Worm (Caenorhabditis elegans) whole organism, early embryonic: Measurements from ENCODE around the gene ZK1240.1.

Experiments used
- B0310.2 ChIP-seq: sonication (generic microtip); optimal IDR thresholded peaks from 2 replicates; lab custom pipeline; 2016; ENCODE audit warnings: mild to moderate bottlenecking, missing genetic modification characterization, missing compliant biosample characterization
- F13C5.2 ChIP-seq: sonication (generic microtip); optimal IDR thresholded peaks from 2 replicates; lab custom pipeline; 2017; ENCODE audit warnings: mild to moderate bottlenecking, missing genetic modification characterization, inconsistent platforms, missing compliant biosample characterization
- aly-1 ChIP-seq: sonication (generic microtip); optimal IDR thresholded peaks from 2 replicates; lab custom pipeline; 2016; ENCODE audit warnings: missing genetic modification characterization, missing compliant biosample characterization
- ama-1 ChIP-seq: fragments of 150-350 bp; optimal IDR thresholded peaks from 2 replicates; lab custom pipeline; 2014
- ceh-13 ChIP-seq: fragments of 200-800 bp; sonication (Bioruptor generic); optimal IDR thresholded peaks from 2 replicates; lab custom pipeline; 2018; ENCODE audit warnings: mild to moderate bottlenecking, missing genetic modification characterization, missing compliant biosample characterization
- ceh-36 ChIP-seq: sonication (generic microtip); optimal IDR thresholded peaks from 2 replicates; lab custom pipeline; 2016; ENCODE audit warnings: missing genetic modification characterization, inconsistent platforms, missing compliant biosample characterization
- ets-7 ChIP-seq: sonication (generic microtip); optimal IDR thresholded peaks from 2 replicates; lab custom pipeline; 2016; ENCODE audit warnings: missing genotype, missing genetic modification characterization, missing compliant biosample characterization
- flt-1 ChIP-seq: fragments of 200-800 bp; sonication (Bioruptor generic); IDR thresholded peaks from 2 replicates; pipeline ENCODE4 v1.3.6; 2022; ENCODE audit warnings: missing genetic modification characterization, missing compliant biosample characterization
- hmbx-1 ChIP-seq: sonication (generic microtip); optimal IDR thresholded peaks from 2 replicates; lab custom pipeline; 2016; ENCODE audit warnings: mild to moderate bottlenecking, missing genetic modification characterization, missing compliant biosample characterization
- hmg-4 ChIP-seq: fragments of 200-800 bp; sonication (Bioruptor generic); optimal IDR thresholded peaks from 2 replicates; lab custom pipeline; 2018; ENCODE audit warnings: mild to moderate bottlenecking, missing genetic modification characterization, missing compliant biosample characterization
- hnd-1 ChIP-seq: sonication (generic microtip); optimal IDR thresholded peaks from 2 replicates; lab custom pipeline; 2016; ENCODE audit warnings: missing genetic modification characterization, missing compliant biosample characterization
- pes-1 ChIP-seq: fragments of 200-800 bp; sonication (Bioruptor generic); IDR thresholded peaks from 2 replicates; pipeline ENCODE4 v1.3.6; 2022; ENCODE audit warnings: missing genetic modification reagents, missing genetic modification characterization, missing compliant biosample characterization
- scrt-1 ChIP-seq: fragments of 200-800 bp; sonication (Bioruptor generic); IDR thresholded peaks from 2 replicates; pipeline ENCODE4 v1.3.6; 2022; ENCODE audit warnings: missing genetic modification characterization, missing compliant biosample characterization
- sea-1 ChIP-seq: fragments of 200-800 bp; sonication (Bioruptor generic); conservative IDR thresholded peaks from 2 replicates; pipeline ENCODE4 v1.3.6; 2022; ENCODE audit warnings: missing genetic modification characterization, missing compliant biosample characterization
- tbx-11 ChIP-seq: fragments of 200-800 bp; sonication (Bioruptor generic); IDR thresholded peaks from 2 replicates; pipeline ENCODE4 v1.3.6; 2022; ENCODE audit warnings: missing genetic modification characterization, missing compliant biosample characterization
- tbx-37 ChIP-seq: fragments of 200-800 bp; sonication (Bioruptor generic); conservative IDR thresholded peaks from 2 replicates; pipeline ENCODE4 v1.3.6; 2022; ENCODE audit warnings: missing genetic modification reagents, missing genetic modification characterization, missing compliant biosample characterization
- tra-4 ChIP-seq: sonication (generic microtip); optimal IDR thresholded peaks from 2 replicates; lab custom pipeline; 2017; ENCODE audit warnings: missing genetic modification characterization, missing compliant biosample characterization

ZK1240.1 gene

DNA sequence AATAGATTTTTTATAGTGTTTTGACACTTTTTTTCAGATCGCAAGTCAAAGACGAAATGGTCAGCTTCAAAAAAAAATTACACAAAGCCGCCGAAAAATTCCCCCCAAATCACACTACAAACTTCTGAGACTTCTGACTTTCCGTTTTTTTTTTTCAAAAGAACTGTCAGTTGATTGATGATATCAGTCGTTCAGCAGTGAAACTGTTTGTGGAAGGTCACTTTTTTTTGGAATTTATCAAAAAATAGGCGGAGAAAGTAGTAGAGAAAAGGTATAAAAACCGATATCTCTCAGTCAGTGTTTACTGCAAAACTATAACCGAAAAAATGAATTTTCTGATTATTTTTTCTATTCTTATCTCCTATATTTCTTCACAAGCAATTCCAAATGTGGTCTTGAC, 23.8 kb downstream of the ZK1240.1 start, which contains the start of gene F43C11.3:
Gene F43C11.3 (plus strand): TSS at position 301 of the 400 bp plus-strand sequence.
- TF ChIP-seq ama-1 (lab: Kevin White, UChicago) (no peak), F13C5.2 (tag; lab: Kevin White, UChicago) (no peak)

- TF ChIP-seq tbx-37 (no peak), ceh-36 (no peak), hnd-1 (tag; lab: Kevin White, UChicago) (no peak), ama-1 (lab: Kevin White, UChicago) (no peak), tbx-11 (GFP tag; lab: Robert Waterston, UW) (no peak), aly-1 (no peak), hmbx-1 (no peak), B0310.2 (no peak), tra-4 (tag; lab: Kevin White, UChicago) (no peak), ceh-13 (GFP tag; lab: Kevin White, UChicago) (no peak), pes-1 (GFP tag; lab: Robert Waterston, UW) (no peak), scrt-1 (GFP tag; lab: Robert Waterston, UW) (no peak), sea-1 (GFP tag; lab: Robert Waterston, UW) (no peak), ets-7 (tag; lab: Kevin White, UChicago) (no peak), flt-1 (GFP tag; lab: Robert Waterston, UW) (no peak), F13C5.2 (tag; lab: Kevin White, UChicago) (no peak), hmg-4 (no peak)
Observed at ce11 chrII:2354476-2354875, 25.3 kb downstream of the ZK1240.1 start, which contains the start of gene F43C11.2. Gene F43C11.2, plus strand, starts transcription at chrII:2354776.

ce11 chrII:2356795-2357194, 27.6 kb downstream of the ZK1240.1 start, which contains the start of gene F43C11.1:
Gene F43C11.1, plus strand, starts transcription at chrII:2357095.
- no peak for TF ChIP-seq ceh-13 (GFP tag; lab: Kevin White, UChicago)

- TF ChIP-seq ama-1 (lab: Kevin White, UChicago) (no peak), tbx-11 (GFP tag; lab: Robert Waterston, UW) (no peak), aly-1 (no peak), ceh-13 (GFP tag; lab: Kevin White, UChicago) (no peak), F13C5.2 (tag; lab: Kevin White, UChicago) (no peak), pes-1 (GFP tag; lab: Robert Waterston, UW) (no peak), ceh-36 (no peak), ets-7 (tag; lab: Kevin White, UChicago) (no peak), hmg-4 (no peak), flt-1 (GFP tag; lab: Robert Waterston, UW) (no peak)
Observed at ce11 chrII:2359965-2360364, 30.8 kb downstream of the ZK1240.1 start, which contains the start of gene F43C11.16. Gene F43C11.16, minus strand, starts transcription at chrII:2360065.

DNA sequence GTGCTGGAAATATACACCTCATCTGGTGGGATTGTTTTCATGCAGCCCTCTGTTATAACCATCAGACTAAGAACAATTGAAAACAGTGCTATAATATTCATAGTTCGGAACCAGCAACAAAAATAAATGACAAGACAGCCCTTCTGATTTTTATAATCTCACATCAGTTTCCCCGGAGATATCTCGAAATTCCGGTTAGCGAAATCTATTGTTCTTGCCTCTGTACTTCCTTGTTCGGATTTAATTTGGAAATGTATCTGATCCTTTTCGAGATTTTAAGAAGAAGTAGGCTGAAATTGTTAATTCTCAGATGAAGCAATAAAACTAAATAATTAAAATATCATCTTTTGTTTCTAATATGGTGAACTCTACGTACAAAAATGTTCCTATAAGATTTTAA, 34.5 kb downstream of the ZK1240.1 start, which contains the start of gene F43C11.11:
Gene F43C11.11 (minus strand): TSS at position 101 of the 400 bp plus-strand sequence.
- TF ChIP-seq tbx-11 (GFP tag; lab: Robert Waterston, UW) (no peak), B0310.2 (no peak), F13C5.2 (tag; lab: Kevin White, UChicago) (no peak), hmbx-1 (no peak), ama-1 (lab: Kevin White, UChicago) (no peak), hmg-4 (no peak), ceh-13 (GFP tag; lab: Kevin White, UChicago) (no peak), tbx-37 (no peak), aly-1 (no peak), pes-1 (GFP tag; lab: Robert Waterston, UW) (no peak)

ce11 chrII:2366623-2367365, 37.6 kb downstream of the ZK1240.1 start, which contains the start of the genes F43C11.12 and F16G10.5:
Gene F43C11.12, minus strand, starts transcription at chrII:2366723.
Gene F16G10.5, plus strand, starts transcription at chrII:2367315.
- no peak for TF ChIP-seq ama-1 (lab: Kevin White, UChicago)
- TF ChIP-seq hmg-4 = no peak
- TF ChIP-seq ets-7 (tag; lab: Kevin White, UChicago) = no peak
- no peak for TF ChIP-seq sea-1 (GFP tag; lab: Robert Waterston, UW)
- no peak for TF ChIP-seq pes-1 (GFP tag; lab: Robert Waterston, UW)
- no peak for TF ChIP-seq ceh-13 (GFP tag; lab: Kevin White, UChicago)
- TF ChIP-seq F13C5.2 (tag; lab: Kevin White, UChicago) = no peak
- no peak for TF ChIP-seq B0310.2
- no peak for TF ChIP-seq hnd-1 (tag; lab: Kevin White, UChicago)
- no peak for TF ChIP-seq scrt-1 (GFP tag; lab: Robert Waterston, UW)
- no peak for TF ChIP-seq tbx-37
- TF ChIP-seq hmbx-1 = no peak
- TF ChIP-seq tbx-11 (GFP tag; lab: Robert Waterston, UW) = no peak
- TF ChIP-seq tra-4 (tag; lab: Kevin White, UChicago) = no peak

ce11 chrII:2368956-2369355, 39.8 kb downstream of the ZK1240.1 start, which contains the start of gene hpo-25:
Gene hpo-25, plus strand, starts transcription at chrII:2369256.
- TF ChIP-seq flt-1 (GFP tag; lab: Robert Waterston, UW) = no peak
- no peak for TF ChIP-seq scrt-1 (GFP tag; lab: Robert Waterston, UW)
- TF ChIP-seq ceh-13 (GFP tag; lab: Kevin White, UChicago) = no peak
- no peak for TF ChIP-seq ama-1 (lab: Kevin White, UChicago)
- no peak for TF ChIP-seq hnd-1 (tag; lab: Kevin White, UChicago)
- no peak for TF ChIP-seq tra-4 (tag; lab: Kevin White, UChicago)
- TF ChIP-seq pes-1 (GFP tag; lab: Robert Waterston, UW) = no peak
- TF ChIP-seq ceh-36 = no peak
- TF ChIP-seq tbx-37 = no peak
- TF ChIP-seq F13C5.2 (tag; lab: Kevin White, UChicago) = no peak
- no peak for TF ChIP-seq hmg-4
- no peak for TF ChIP-seq aly-1
- TF ChIP-seq hmbx-1 = no peak
- no peak for TF ChIP-seq sea-1 (GFP tag; lab: Robert Waterston, UW)
